Fruit fly (Drosophila melanogaster): ENCODE data around the gene CG11726.

- TF ChIP-seq ovo (GFP tag; optimal IDR thresholded peaks at IDR 0.05) (no peak), Crg-1 (GFP tag; optimal IDR thresholded peaks at IDR 0.05) (no peak), CG1620 (GFP tag; optimal IDR thresholded peaks at IDR 0.05) (no peak), CG14711 (tag; optimal IDR thresholded peaks at IDR 0.05) (no peak), CG33017 (tag; optimal IDR thresholded peaks at IDR 0.05) (no peak), Mnt (GFP tag; optimal IDR thresholded peaks at IDR 0.05) (no peak), CG7045 (GFP tag; optimal IDR thresholded peaks at IDR 0.05) (no peak), kay (GFP tag; ENCODE audit: borderline replicate concordance) (no peak), bab1 (GFP tag; optimal IDR thresholded peaks at IDR 0.05) (no peak), CG11617 (GFP tag; optimal IDR thresholded peaks at IDR 0.05) (no peak), Hr96 (GFP tag; optimal IDR thresholded peaks at IDR 0.05) (no peak), Clk (GFP tag; optimal IDR thresholded peaks at IDR 0.05) (no peak)
Measured at dm6 chr3L:11434112-11434511, 39.6 kb downstream of the CG11726 start.
